Worm (Caenorhabditis elegans) whole organism, L4/young adult: ENCODE measurements around the gene bath-29.

Experiments
- W03F9.2 ChIP-seq: fragments of 150-350 bp; optimal IDR thresholded peaks from 2 replicates; lab custom pipeline; 2014; ENCODE audit warnings: missing biosample characterization, missing genetic modification characterization
- him-1 ChIP-seq: sonication (generic microtip); optimal IDR thresholded peaks from 2 replicates; lab custom pipeline; 2016; ENCODE audit warnings: missing genotype, missing genetic modification reagents, missing genetic modification characterization, missing compliant biosample characterization

DNA sequence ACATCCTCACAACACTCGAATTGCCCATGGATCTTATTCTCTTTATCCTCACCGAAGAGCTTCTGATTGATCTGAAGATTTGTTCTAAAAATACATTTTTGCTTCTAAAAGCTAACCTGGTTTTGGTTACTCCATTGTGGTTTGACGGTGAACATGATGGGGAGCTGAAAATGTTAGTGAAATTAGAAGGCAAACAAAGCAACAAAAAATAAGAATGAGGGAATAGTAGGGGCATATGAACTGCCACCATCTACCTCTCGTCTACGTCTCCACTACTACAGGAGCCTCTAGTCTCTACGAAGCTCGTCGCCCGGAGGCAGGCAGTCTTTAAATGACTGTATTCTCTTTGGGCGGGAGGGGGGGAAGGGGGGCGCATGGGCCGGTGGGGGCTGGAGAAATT lies 37.4 kb downstream of the bath-29 start, which contains the start of gene T06D4.2:
- TF ChIP-seq him-1 (tag; lab: Kevin White, UChicago) (no peak), W03F9.2 (tag; lab: Kevin White, UChicago) (no peak)
